Worm (Caenorhabditis elegans) whole organism, midembryonic: ENCODE measurements around the gene T25D1.2.

Experiments
- T22C8.4 ChIP-seq: fragments of 200-800 bp; sonication (Bioruptor generic); IDR thresholded peaks from 2 replicates; pipeline ENCODE4 v1.3.6; 2022; ENCODE audit warnings: missing genetic modification characterization, missing compliant biosample characterization
- klf-2 ChIP-seq: fragments of 200-800 bp; sonication (Bioruptor generic); conservative IDR thresholded peaks from 2 replicates; pipeline ENCODE4 v1.3.6; 2022; ENCODE audit warnings: missing genetic modification reagents, missing genetic modification characterization, missing compliant biosample characterization
- med-1 ChIP-seq: sonication (generic microtip); optimal IDR thresholded peaks from 2 replicates; lab custom pipeline; 2017; ENCODE audit warnings: missing genetic modification characterization, mild to moderate bottlenecking, missing compliant biosample characterization, antibody characterized with exemption, missing genetic modification reagents; ENCODE audit not compliant: insufficient read depth
- ztf-23 ChIP-seq: fragments of 200-800 bp; sonication (Bioruptor generic); IDR thresholded peaks from 2 replicates; pipeline ENCODE4 v1.3.6; 2022; ENCODE audit warnings: missing genetic modification reagents, missing genetic modification characterization, missing compliant biosample characterization
- ztf-29 ChIP-seq: fragments of 200-800 bp; sonication (Bioruptor generic); IDR thresholded peaks from 2 replicates; pipeline ENCODE4 v1.3.6; 2022; ENCODE audit warnings: missing genetic modification reagents, missing genetic modification characterization, missing compliant biosample characterization

DNA sequence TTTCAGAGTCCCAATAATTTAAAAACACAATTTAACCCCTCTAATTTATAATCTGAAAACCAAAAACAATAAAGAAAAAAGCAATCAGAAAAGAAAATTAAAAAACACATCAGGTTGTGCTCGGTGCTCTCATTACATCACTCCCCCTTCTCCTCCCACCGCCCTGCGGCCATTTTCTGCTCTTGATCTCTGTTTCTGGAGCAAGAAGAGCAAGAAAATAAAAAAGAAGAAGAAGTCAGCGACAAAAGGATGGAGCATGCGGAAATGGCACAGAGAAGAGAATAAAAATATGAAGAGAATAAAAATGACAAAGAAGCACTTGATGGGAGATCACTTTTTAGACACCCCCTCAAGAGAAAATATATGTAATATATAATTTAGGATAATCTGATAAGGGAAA is 30.7 kb upstream of the T25D1.2 start:
- TF ChIP-seq ztf-23 (GFP tag; lab: Robert Waterston, UW) (no peak), ztf-29 (GFP tag; lab: Robert Waterston, UW) (no peak), klf-2 (GFP tag; lab: Robert Waterston, UW) (no peak), med-1 (GFP tag; lab: Kevin White, UChicago) (no peak), T22C8.4 (GFP tag; lab: Robert Waterston, UW) (no peak)
